Worm (Caenorhabditis elegans) whole organism, young adult: Measurements from ENCODE around the gene gpx-5.

ENCODE experiments used
- B0019.2 ChIP-seq: fragments of 200-800 bp; sonication (Bioruptor generic); conservative IDR thresholded peaks from 2 replicates; pipeline ENCODE4 v1.3.6; 2022; ENCODE audit warnings: missing genetic modification reagents, missing genetic modification characterization, missing compliant biosample characterization
- B0035.1 ChIP-seq: sonication (generic microtip); optimal IDR thresholded peaks from 2 replicates; lab custom pipeline; 2016; ENCODE audit warnings: missing genetic modification characterization, mild to moderate bottlenecking, missing compliant biosample characterization, missing genotype, missing genetic modification reagents
- T07F8.4 ChIP-seq: sonication (generic microtip); optimal IDR thresholded peaks from 2 replicates; lab custom pipeline; 2016; ENCODE audit warnings: mild to moderate bottlenecking, missing genetic modification characterization, moderate library complexity, missing compliant biosample characterization
- T26A5.8 ChIP-seq: sonication (generic microtip); optimal IDR thresholded peaks from 2 replicates; lab custom pipeline; 2016; ENCODE audit warnings: missing genetic modification characterization, missing compliant biosample characterization
- Y67H2A.10 ChIP-seq: fragments of 200-800 bp; sonication (Bioruptor generic); conservative IDR thresholded peaks from 2 replicates; pipeline ENCODE4 v1.3.6; 2022; ENCODE audit warnings: missing genetic modification reagents, missing genetic modification characterization, missing compliant biosample characterization
- Y79H2A.3 ChIP-seq: fragments of 200-800 bp; sonication (Bioruptor generic); conservative IDR thresholded peaks from 2 replicates; pipeline ENCODE4 v1.3.6; 2022; ENCODE audit warnings: missing genetic modification reagents, missing genetic modification characterization, missing compliant biosample characterization
- Y95B8A.8 ChIP-seq: fragments of 200-800 bp; sonication (Bioruptor generic); IDR thresholded peaks from 2 replicates; pipeline ENCODE4 v1.3.6; 2022; ENCODE audit warnings: missing genetic modification reagents, missing genetic modification characterization, missing compliant biosample characterization
- ama-1 ChIP-seq, 3 experiments: fragments of 150-350 bp in 1 of 3; sonication (generic microtip) in 2 of 3; optimal IDR thresholded peaks; 2 replicates each; lab custom pipeline; 2014 to 2018; ENCODE audit warnings: missing biosample characterization in 2 of 3, missing genetic modification characterization in 2 of 3, missing genetic modification reagents in 2 of 3
- athp-1 ChIP-seq: sonication (generic microtip); optimal IDR thresholded peaks from 2 replicates; lab custom pipeline; 2017; ENCODE audit warnings: mild to moderate bottlenecking, missing genetic modification characterization, missing compliant biosample characterization
- attf-5 ChIP-seq: fragments of 200-800 bp; sonication (Bioruptor generic); optimal IDR thresholded peaks from 2 replicates; lab custom pipeline; 2018; ENCODE audit warnings: mild to moderate bottlenecking, missing genetic modification characterization, missing compliant biosample characterization
- attf-6 ChIP-seq: fragments of 200-800 bp; sonication (Bioruptor generic); IDR thresholded peaks from 2 replicates; pipeline ENCODE4 v1.3.6; 2022; ENCODE audit warnings: missing genetic modification reagents, missing genetic modification characterization, missing compliant biosample characterization
- bed-2 ChIP-seq: fragments of 200-800 bp; sonication (Bioruptor generic); IDR thresholded peaks from 2 replicates; pipeline ENCODE4 v1.3.6; 2022; ENCODE audit warnings: missing genetic modification reagents, missing genetic modification characterization, missing compliant biosample characterization
- cebp-1 ChIP-seq, 2 experiments: fragments of 200-800 bp in 1 of 2; sonication (Bioruptor generic) in 1 of 2; sonication (generic microtip) in 1 of 2; IDR thresholded peaks in 1 of 2; optimal IDR thresholded peaks in 1 of 2; 2 replicates each; pipeline versions ENCODE4 v1.3.6 to Lab custom; 2017 to 2022; ENCODE audit warnings: missing compliant biosample characterization in 2 of 2, missing genetic modification characterization in 2 of 2, mild to moderate bottlenecking in 1 of 2, missing genetic modification reagents in 1 of 2, moderate library complexity in 1 of 2
- ceh-27 ChIP-seq: fragments of 200-800 bp; sonication (Bioruptor generic); optimal IDR thresholded peaks from 2 replicates; lab custom pipeline; 2018; ENCODE audit warnings: mild to moderate bottlenecking, missing genetic modification characterization, moderate library complexity, missing compliant biosample characterization
- ceh-40 ChIP-seq: fragments of 200-800 bp; sonication (Bioruptor generic); IDR thresholded peaks from 2 replicates; pipeline ENCODE4 v1.3.6; 2022; ENCODE audit warnings: missing genetic modification characterization, missing compliant biosample characterization
- ceh-79 ChIP-seq: sonication (generic microtip); optimal IDR thresholded peaks from 2 replicates; lab custom pipeline; 2017; ENCODE audit warnings: mild to moderate bottlenecking, missing genetic modification characterization, missing compliant biosample characterization
- die-1 ChIP-seq: sonication (generic microtip); optimal IDR thresholded peaks from 2 replicates; lab custom pipeline; 2016; ENCODE audit warnings: missing genotype, mild to moderate bottlenecking, missing genetic modification characterization, missing compliant biosample characterization
- dox-1 ChIP-seq: fragments of 200-800 bp; sonication (Bioruptor generic); IDR thresholded peaks from 2 replicates; pipeline ENCODE4 v1.3.6; 2022; ENCODE audit warnings: missing genetic modification reagents, missing genetic modification characterization, missing compliant biosample characterization
- efl-1 ChIP-seq: fragments of 150-350 bp; optimal IDR thresholded peaks from 2 replicates; lab custom pipeline; 2014; ENCODE audit warnings: missing biosample characterization, missing genetic modification reagents, missing genetic modification characterization
- egl-44 ChIP-seq: fragments of 200-800 bp; sonication (Bioruptor generic); IDR thresholded peaks from 2 replicates; pipeline ENCODE4 v1.3.6; 2022; ENCODE audit warnings: missing genetic modification reagents, missing genetic modification characterization, missing compliant biosample characterization
- fkh-3 ChIP-seq: sonication (generic microtip); optimal IDR thresholded peaks from 2 replicates; lab custom pipeline; 2016; ENCODE audit warnings: mild to moderate bottlenecking, missing genetic modification characterization, missing compliant biosample characterization
- gei-17 ChIP-seq: fragments of 200-800 bp; sonication (Bioruptor generic); optimal IDR thresholded peaks from 2 replicates; lab custom pipeline; 2018; ENCODE audit warnings: mild to moderate bottlenecking, missing genetic modification characterization, missing compliant biosample characterization
- hmg-20 ChIP-seq: fragments of 200-800 bp; sonication (Bioruptor generic); IDR thresholded peaks from 2 replicates; pipeline ENCODE4 v1.3.6; 2022; ENCODE audit warnings: missing genetic modification reagents, missing genetic modification characterization, missing compliant biosample characterization
- let-607 ChIP-seq, 2 experiments: fragments of 200-800 bp in 1 of 2; sonication (Bioruptor generic) in 1 of 2; sonication (generic microtip) in 1 of 2; optimal IDR thresholded peaks; 2 replicates each; lab custom pipeline; 2016 to 2018; ENCODE audit warnings: mild to moderate bottlenecking in 2 of 2, missing compliant biosample characterization in 2 of 2, missing genetic modification characterization in 2 of 2, moderate library complexity in 2 of 2, missing genotype in 1 of 2
- lin-35 ChIP-seq, 3 experiments: fragments of 150-350 bp in 2 of 3; sonication (generic microtip) in 1 of 3; optimal IDR thresholded peaks; 2 replicates each; lab custom pipeline; 2014 to 2018; ENCODE audit warnings: missing biosample characterization in 3 of 3, missing genetic modification characterization in 3 of 3, missing genetic modification reagents in 3 of 3
- lin-40 ChIP-seq: sonication (generic microtip); optimal IDR thresholded peaks from 2 replicates; lab custom pipeline; 2016; ENCODE audit warnings: missing genetic modification characterization, mild to moderate bottlenecking, missing compliant biosample characterization, missing genotype, missing genetic modification reagents
- lsl-1 ChIP-seq: fragments of 200-800 bp; sonication (Bioruptor generic); optimal IDR thresholded peaks from 2 replicates; lab custom pipeline; 2018; ENCODE audit warnings: mild to moderate bottlenecking, missing genetic modification characterization, moderate library complexity, missing compliant biosample characterization
- madf-10 ChIP-seq: sonication (generic microtip); optimal IDR thresholded peaks from 2 replicates; lab custom pipeline; 2016; ENCODE audit warnings: mild to moderate bottlenecking, missing genetic modification characterization, missing compliant biosample characterization
- mcd-1 ChIP-seq: fragments of 200-800 bp; sonication (Bioruptor generic); IDR thresholded peaks from 2 replicates; pipeline ENCODE4 v1.3.6; 2022; ENCODE audit warnings: missing genetic modification reagents, missing genetic modification characterization, missing compliant biosample characterization
- nfyb-1 ChIP-seq: fragments of 200-800 bp; sonication (Bioruptor generic); IDR thresholded peaks from 2 replicates; pipeline ENCODE4 v1.3.6; 2022; ENCODE audit warnings: missing genetic modification reagents, missing genetic modification characterization, missing compliant biosample characterization
- nhr-179 ChIP-seq: sonication (generic microtip); optimal IDR thresholded peaks from 2 replicates; lab custom pipeline; 2016; ENCODE audit warnings: mild to moderate bottlenecking, missing genetic modification characterization, missing compliant biosample characterization
- nhr-80 ChIP-seq: sonication (generic microtip); optimal IDR thresholded peaks from 2 replicates; lab custom pipeline; 2016; ENCODE audit warnings: missing genetic modification characterization, missing compliant biosample characterization
- pbrm-1 ChIP-seq: fragments of 200-800 bp; sonication (Bioruptor generic); IDR thresholded peaks from 2 replicates; pipeline ENCODE4 v1.3.6; 2022; ENCODE audit warnings: missing genetic modification reagents, missing genetic modification characterization, missing compliant biosample characterization
- rcor-1 ChIP-seq: fragments of 200-800 bp; sonication (Bioruptor generic); IDR thresholded peaks from 2 replicates; pipeline ENCODE4 v1.3.6; 2022; ENCODE audit warnings: missing genetic modification reagents, missing genetic modification characterization, missing compliant biosample characterization
- rec-8 ChIP-seq, 2 experiments: sonication (generic microtip); optimal IDR thresholded peaks; 2 replicates each; lab custom pipeline; 2016; ENCODE audit warnings: mild to moderate bottlenecking in 2 of 2, missing genetic modification characterization in 2 of 2, missing genetic modification reagents in 2 of 2, missing genotype in 2 of 2, missing biosample characterization in 1 of 2, missing compliant biosample characterization in 1 of 2, moderate library complexity in 1 of 2
- sdz-38 ChIP-seq: sonication (generic microtip); optimal IDR thresholded peaks from 2 replicates; lab custom pipeline; 2016; ENCODE audit warnings: missing genotype, missing genetic modification characterization, missing compliant biosample characterization
- snpc-4 ChIP-seq, 5 experiments: fragments of 150-350 bp in 1 of 5; sonication (generic microtip) in 4 of 5; optimal IDR thresholded peaks; 2 replicates each; lab custom pipeline; 2014 to 2018; ENCODE audit warnings: missing genetic modification characterization in 5 of 5, missing biosample characterization in 3 of 5, antibody characterized with exemption in 2 of 5, mild to moderate bottlenecking in 2 of 5, missing compliant biosample characterization in 2 of 5, missing genotype in 2 of 5, moderate library complexity in 2 of 5, missing genetic modification reagents in 1 of 5
- somi-1 ChIP-seq: fragments of 200-800 bp; sonication (Bioruptor generic); optimal IDR thresholded peaks from 2 replicates; lab custom pipeline; 2018; ENCODE audit warnings: mild to moderate bottlenecking, missing genetic modification characterization, missing compliant biosample characterization
- tbp1 ChIP-seq: fragments of 200-800 bp; sonication (Bioruptor generic); optimal IDR thresholded peaks from 2 replicates; lab custom pipeline; 2018; ENCODE audit warnings: mild to moderate bottlenecking, missing genetic modification characterization, missing compliant biosample characterization
- unc-130 ChIP-seq: sonication (generic microtip); optimal IDR thresholded peaks from 2 replicates; lab custom pipeline; 2016; ENCODE audit warnings: missing genetic modification reagents, missing genetic modification characterization, missing compliant biosample characterization
- zim-3 ChIP-seq: sonication (generic microtip); optimal IDR thresholded peaks from 2 replicates; lab custom pipeline; 2017; ENCODE audit warnings: mild to moderate bottlenecking, missing genetic modification characterization, moderate library complexity, missing compliant biosample characterization
- ztf-3 ChIP-seq: fragments of 200-800 bp; sonication (Bioruptor generic); optimal IDR thresholded peaks from 2 replicates; lab custom pipeline; 2018; ENCODE audit warnings: mild to moderate bottlenecking, missing genetic modification characterization, missing compliant biosample characterization
- ztf-6 ChIP-seq: fragments of 200-800 bp; sonication (Bioruptor generic); IDR thresholded peaks from 2 replicates; pipeline ENCODE4 v1.3.6; 2022; ENCODE audit warnings: missing genetic modification reagents, missing genetic modification characterization, missing compliant biosample characterization

Gene gpx-5

ce11 chrX:9552404-9552803 is 32.1 kb upstream of the gpx-5 start (continued):
- TF ChIP-seq sdz-38 (no peak), B0019.2 (no peak), unc-130 (no peak), Y67H2A.10 (GFP tag; lab: Robert Waterston, UW) (no peak), Y79H2A.3 (no peak), die-1 (tag; lab: Kevin White, UChicago) (no peak), ceh-40 (GFP tag; lab: Robert Waterston, UW) (no peak), egl-44 (no peak), ceh-27 (GFP tag; lab: Kevin White, UChicago) (no peak), B0035.1 (tag; lab: Kevin White, UChicago) (no peak), ceh-79 (tag; lab: Kevin White, UChicago) (no peak), efl-1 (GFP tag; lab: Kevin White, UChicago) (no peak), ama-1 (optimal IDR thresholded peaks at IDR 0.05; lab: Kevin White, UChicago) (no peak), ama-1 (GFP tag; optimal IDR thresholded peaks at IDR 0.05; lab: Kevin White, UChicago) (no peak), ztf-6 (GFP tag; lab: Robert Waterston, UW) (no peak), mcd-1 (GFP tag; lab: Robert Waterston, UW) (no peak; the same call in 1 of the 2 replicates), fkh-3 (tag; lab: Kevin White, UChicago) (no peak), attf-5 (GFP tag; lab: Kevin White, UChicago) (peak; percentile 4), T26A5.8 (tag; lab: Kevin White, UChicago) (no peak), hmg-20 (GFP tag; lab: Robert Waterston, UW) (no peak), rcor-1 (GFP tag; lab: Robert Waterston, UW) (no peak), gei-17 (no peak)
- TF ChIP-seq, all 124 proteins: peak for 9

- TF ChIP-seq attf-5 (GFP tag; lab: Kevin White, UChicago) (peak; percentile 33), nhr-80 (tag; lab: Kevin White, UChicago) (peak; percentile 96), Y95B8A.8 (GFP tag; lab: Robert Waterston, UW) (no peak), bed-2 (GFP tag; lab: Robert Waterston, UW) (no peak), egl-44 (0 out of 2 replicates have a peak, but pooled peaks have one; percentile 36), lin-40 (tag; lab: Kevin White, UChicago) (peak; percentile 3), cebp-1 (GFP tag; IDR thresholded peaks at IDR 0.05; lab: Robert Waterston, UW) (peak; percentile 67; the same call in 1 of the 2 replicates), cebp-1 (tag; optimal IDR thresholded peaks at IDR 0.05; lab: Kevin White, UChicago) (peak; percentile 68), T07F8.4 (no peak), dox-1 (GFP tag; lab: Robert Waterston, UW) (peak; percentile 50; the same call in 1 of the 2 replicates), tbp1 (GFP tag; lab: Kevin White, UChicago) (peak; percentile 8)
Measured at ce11 chrX:9553095-9553494, 31.4 kb upstream of the gpx-5 start.

ce11 chrX:9555238-9555637 is 29.2 kb upstream of the gpx-5 start:
- no peak for TF ChIP-seq let-607 (tag; optimal IDR thresholded peaks at IDR 0.05; lab: Kevin White, UChicago)
- no peak for TF ChIP-seq cebp-1 (GFP tag; IDR thresholded peaks at IDR 0.05; lab: Robert Waterston, UW)
- peak; percentile 23 for TF ChIP-seq cebp-1 (tag; optimal IDR thresholded peaks at IDR 0.05; lab: Kevin White, UChicago)

- no peak for TF ChIP-seq ztf-3 (GFP tag; lab: Kevin White, UChicago)
- TF ChIP-seq lsl-1 (GFP tag; lab: Kevin White, UChicago), result no peak
- TF ChIP-seq somi-1 (GFP tag; lab: Kevin White, UChicago), result no peak
- no peak for TF ChIP-seq snpc-4 (GFP tag; optimal IDR thresholded peaks at IDR 0.05; lab: Kevin White, UChicago)
- no peak for TF ChIP-seq snpc-4 (tag; optimal IDR thresholded peaks at IDR 0.05; lab: Kevin White, UChicago)
- no peak for TF ChIP-seq rcor-1 (GFP tag; lab: Robert Waterston, UW)
- TF ChIP-seq madf-10 (tag; lab: Kevin White, UChicago), result no peak
- no peak for TF ChIP-seq let-607 (tag; optimal IDR thresholded peaks at IDR 0.05; lab: Kevin White, UChicago)
- no peak for TF ChIP-seq nfyb-1 (GFP tag; lab: Robert Waterston, UW)
- no peak for TF ChIP-seq nhr-179 (tag; lab: Kevin White, UChicago)
- no peak for TF ChIP-seq fkh-3 (tag; lab: Kevin White, UChicago)
- no peak for TF ChIP-seq pbrm-1
- TF ChIP-seq athp-1 (tag; lab: Kevin White, UChicago), result no peak
- TF ChIP-seq zim-3 (tag; lab: Kevin White, UChicago), result no peak
- TF ChIP-seq attf-6 (GFP tag; lab: Robert Waterston, UW), result no peak
- no peak for TF ChIP-seq rec-8 (tag; optimal IDR thresholded peaks at IDR 0.05; lab: Kevin White, UChicago)
- TF ChIP-seq lin-35 (GFP tag; optimal IDR thresholded peaks at IDR 0.05; lab: Kevin White, UChicago), result no peak
Measured at ce11 chrX:9556038-9556437, 28.4 kb upstream of the gpx-5 start.
